1 fruit fly cellular context compared by ENCODE assay signal in genomic region chr3L:22940249-22940648, dm6.
TF ChIP-seq lines count a peak whose summit lies in the region.

No protein-coding gene starts in this region.

TF ChIP-seq in whole organism, embryonic, 481 proteins besides CTCF, POLR2A, EP300 and RAD21 (continued from another document):
- TF ChIP-seq NC2β (GFP tag; optimal IDR thresholded peaks at IDR 0.05; lab: Kevin White, UChicago): no peak
- no peak for TF ChIP-seq Xrp1 (GFP tag; IDR thresholded peaks at IDR 0.05; lab: Robert Waterston, UW)
- no peak for TF ChIP-seq CG16815 (GFP tag; optimal IDR thresholded peaks at IDR 0.05; lab: Kevin White, UChicago)
- peak; percentile 37 for TF ChIP-seq zen (tag; optimal IDR thresholded peaks at IDR 0.05; lab: Kevin White, UChicago)
- no peak for TF ChIP-seq NfI (GFP tag; optimal IDR thresholded peaks at IDR 0.05; lab: Kevin White, UChicago)
- no peak for TF ChIP-seq wek (GFP tag; optimal IDR thresholded peaks at IDR 0.05; lab: Kevin White, UChicago)
- no peak for TF ChIP-seq seq (GFP tag; IDR thresholded peaks at IDR 0.05; lab: Robert Waterston, UW)
- no peak for TF ChIP-seq usp (GFP tag; optimal IDR thresholded peaks at IDR 0.05; lab: Kevin White, UChicago)
- no peak for TF ChIP-seq Aef1 (GFP tag; IDR thresholded peaks at IDR 0.05; lab: Robert Waterston, UW)
- no peak for TF ChIP-seq slp2 (GFP tag; optimal IDR thresholded peaks at IDR 0.05; lab: Kevin White, UChicago)
- TF ChIP-seq grn (GFP tag; optimal IDR thresholded peaks at IDR 0.05; lab: Kevin White, UChicago): no peak
- TF ChIP-seq stwl (tag; optimal IDR thresholded peaks at IDR 0.05; lab: Kevin White, UChicago): peak; percentile 73
- TF ChIP-seq HLHmδ (GFP tag; optimal IDR thresholded peaks at IDR 0.05; lab: Kevin White, UChicago): no peak
- no peak for TF ChIP-seq Hand (GFP tag; optimal IDR thresholded peaks at IDR 0.05; lab: Kevin White, UChicago)
- TF ChIP-seq CG8290 (GFP tag; optimal IDR thresholded peaks at IDR 0.05; lab: Kevin White, UChicago): peak; percentile 35
- no peak for TF ChIP-seq CG8290 (tag; optimal IDR thresholded peaks at IDR 0.05; lab: Kevin White, UChicago)
- no peak for TF ChIP-seq Dek (tag; optimal IDR thresholded peaks at IDR 0.05; lab: Kevin White, UChicago)
- TF ChIP-seq Spps (tag; optimal IDR thresholded peaks at IDR 0.05; lab: Kevin White, UChicago): no peak
- no peak for TF ChIP-seq Oaz (GFP tag; IDR thresholded peaks at IDR 0.05; lab: Robert Waterston, UW)
- no peak for TF ChIP-seq CG6765 (GFP tag; optimal IDR thresholded peaks at IDR 0.05; lab: Kevin White, UChicago)
- no peak for TF ChIP-seq mirr (GFP tag; optimal IDR thresholded peaks at IDR 0.05; lab: Kevin White, UChicago)
- TF ChIP-seq D19A (tag; optimal IDR thresholded peaks at IDR 0.05; lab: Kevin White, UChicago): peak; percentile 3
- no peak for TF ChIP-seq D (optimal IDR thresholded peaks at IDR 0.05; lab: Kevin White, UChicago)
- TF ChIP-seq D (GFP tag; optimal IDR thresholded peaks at IDR 0.05; lab: Kevin White, UChicago): no peak
- no peak for TF ChIP-seq CG11695 (GFP tag; IDR thresholded peaks at IDR 0.05; lab: Robert Waterston, UW)
- TF ChIP-seq gem (tag; optimal IDR thresholded peaks at IDR 0.05; lab: Kevin White, UChicago): no peak
- TF ChIP-seq CG8281 (tag; optimal IDR thresholded peaks at IDR 0.05; lab: Kevin White, UChicago): peak; percentile 15
- TF ChIP-seq aop (GFP tag; IDR thresholded peaks at IDR 0.05; lab: Robert Waterston, UW): no peak
- TF ChIP-seq CG11696 (GFP tag; IDR thresholded peaks at IDR 0.05; lab: Robert Waterston, UW): no peak
- TF ChIP-seq bowl (GFP tag; IDR thresholded peaks at IDR 0.05; lab: Robert Waterston, UW): no peak
- TF ChIP-seq amos (GFP tag; IDR thresholded peaks at IDR 0.05; lab: Robert Waterston, UW; ENCODE audit: partially characterized antibody): peak; percentile 46; the same call in 1 of the 2 replicates
- no peak for TF ChIP-seq CG5953 (GFP tag; IDR thresholded peaks at IDR 0.05; lab: Robert Waterston, UW)
- TF ChIP-seq Asciz (GFP tag; optimal IDR thresholded peaks at IDR 0.05; lab: Kevin White, UChicago): no peak
- 0 out of 3 replicates have a peak, but pooled peaks have one; percentile 17 for TF ChIP-seq ase (GFP tag; IDR thresholded peaks at IDR 0.05; lab: Robert Waterston, UW)
- no peak for TF ChIP-seq CG9215 (GFP tag; IDR thresholded peaks at IDR 0.05; lab: Robert Waterston, UW)
- no peak for TF ChIP-seq MTF-1 (GFP tag; optimal IDR thresholded peaks at IDR 0.05; lab: Kevin White, UChicago; ENCODE audit: borderline replicate concordance)
- TF ChIP-seq Elba2 (GFP tag; optimal IDR thresholded peaks at IDR 0.05; lab: Kevin White, UChicago): no peak
- peak; percentile 98 for TF ChIP-seq CG2199 (GFP tag; IDR thresholded peaks at IDR 0.05; lab: Robert Waterston, UW)
- no peak for TF ChIP-seq otp (GFP tag; IDR thresholded peaks at IDR 0.05; lab: Robert Waterston, UW)
- no peak for TF ChIP-seq Gsc (GFP tag; IDR thresholded peaks at IDR 0.05; lab: Robert Waterston, UW)
- TF ChIP-seq danr (GFP tag; IDR thresholded peaks at IDR 0.05; lab: Robert Waterston, UW): no peak
- TF ChIP-seq zf30C (GFP tag; optimal IDR thresholded peaks at IDR 0.05; lab: Kevin White, UChicago): no peak
- TF ChIP-seq CG32767 (GFP tag; IDR thresholded peaks at IDR 0.05; lab: Robert Waterston, UW): no peak
- no peak for TF ChIP-seq GATAe (GFP tag; conservative IDR thresholded peaks at IDR 0.05; lab: Robert Waterston, UW)
- no peak for TF ChIP-seq Ssrp (tag; optimal IDR thresholded peaks at IDR 0.05; lab: Kevin White, UChicago)
- TF ChIP-seq CG6654 (GFP tag; optimal IDR thresholded peaks at IDR 0.05; lab: Kevin White, UChicago): no peak
- TF ChIP-seq CG9797 (GFP tag; optimal IDR thresholded peaks at IDR 0.05; lab: Kevin White, UChicago): no peak
- no peak for TF ChIP-seq lov (optimal IDR thresholded peaks at IDR 0.05; lab: Kevin White, UChicago)
- no peak for TF ChIP-seq lov (GFP tag; IDR thresholded peaks at IDR 0.05; lab: Robert Waterston, UW)
- no peak for TF ChIP-seq dati (GFP tag; IDR thresholded peaks at IDR 0.05; lab: Robert Waterston, UW)
- TF ChIP-seq Bdp1 (GFP tag; optimal IDR thresholded peaks at IDR 0.05; lab: Kevin White, UChicago): no peak
- TF ChIP-seq CG18764 (GFP tag; optimal IDR thresholded peaks at IDR 0.05; lab: Kevin White, UChicago): no peak
- no peak for TF ChIP-seq CG1647 (GFP tag; optimal IDR thresholded peaks at IDR 0.05; lab: Kevin White, UChicago)
- no peak for TF ChIP-seq esg (GFP tag; conservative IDR thresholded peaks at IDR 0.05; lab: Robert Waterston, UW)
- TF ChIP-seq Mes4 (GFP tag; optimal IDR thresholded peaks at IDR 0.05; lab: Kevin White, UChicago): no peak
- peak; percentile 52 for TF ChIP-seq CG10979 (tag; optimal IDR thresholded peaks at IDR 0.05; lab: Kevin White, UChicago)
